Fruit fly (Drosophila melanogaster): ENCODE data around the gene cup.

DNA sequence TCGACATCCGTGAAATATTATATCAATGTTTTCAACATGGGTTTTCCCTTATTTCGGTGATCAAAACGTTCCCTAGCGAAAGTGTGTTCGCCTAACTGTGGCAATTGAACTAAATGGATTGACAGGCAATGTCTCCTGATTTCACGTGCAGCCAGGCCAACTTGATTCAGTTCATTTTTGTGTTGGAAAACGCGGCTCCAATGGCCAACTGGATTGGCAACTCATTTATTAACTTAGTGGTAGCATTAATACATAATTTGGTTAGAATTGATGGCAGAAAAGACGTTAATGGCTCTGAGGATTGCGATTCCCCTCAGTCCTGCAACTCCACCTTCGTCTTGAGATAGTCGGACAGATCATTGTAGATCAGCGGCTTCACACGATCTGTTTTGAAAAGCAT is 23.1 kb downstream of the cup start, which contains the start of gene CG11327:
- TF ChIP-seq CG14655 (GFP tag; optimal IDR thresholded peaks at IDR 0.05) (no peak), CG9948 (tag; optimal IDR thresholded peaks at IDR 0.05) (no peak), CG32121 (GFP tag; IDR thresholded peaks at IDR 0.05) (no peak), gl (tag; optimal IDR thresholded peaks at IDR 0.05) (no peak), Pif1B (GFP tag; optimal IDR thresholded peaks at IDR 0.05) (no peak), CG4496 (GFP tag; IDR thresholded peaks at IDR 0.05) (no peak), CG12605 (GFP tag; IDR thresholded peaks at IDR 0.05) (no peak), rn (GFP tag; IDR thresholded peaks at IDR 0.05) (no peak), fd96Ca (GFP tag; IDR thresholded peaks at IDR 0.05) (no peak), D1 (tag; optimal IDR thresholded peaks at IDR 0.05) (no peak), EcR (GFP tag; optimal IDR thresholded peaks at IDR 0.05) (no peak), CG8159 (tag; optimal IDR thresholded peaks at IDR 0.05) (no peak)
